Fruit fly (Drosophila melanogaster) whole organism: ENCODE results near the gene CG43184.

Experiments
- psq ChIP-seq: fragments of >200 bp; optimal IDR thresholded peaks from 2 replicates; lab custom pipeline; 2017
- usp ChIP-seq: fragments of >200 bp; optimal IDR thresholded peaks from 2 replicates; lab custom pipeline; 2017; ENCODE audit warnings: missing biosample characterization, missing genetic modification characterization, mixed read lengths

DNA sequence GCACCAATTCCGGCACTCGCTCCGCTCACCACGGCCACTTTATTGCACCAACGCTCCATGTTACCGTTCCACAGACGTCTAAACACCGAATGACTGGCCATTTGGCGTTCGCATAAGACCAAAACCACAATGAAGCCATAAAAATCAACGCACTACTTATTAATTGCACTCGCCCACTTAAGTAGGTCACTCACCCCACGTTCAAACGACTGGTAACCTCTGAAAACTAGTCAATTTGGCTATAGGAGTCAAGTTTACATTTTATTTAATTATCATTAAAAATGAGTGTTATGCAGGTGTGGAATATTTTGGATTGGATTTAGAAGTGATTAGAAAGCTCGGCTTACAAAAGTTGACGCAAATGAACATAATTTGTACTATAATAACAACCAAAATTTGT, 4.6 kb downstream of the CG43184 start, which contains the start of gene CG8757:
- TF ChIP-seq usp (GFP tag; lab: Kevin White, UChicago) = no peak
- no peak for TF ChIP-seq psq (lab: Kevin White, UChicago)
